Worm (Caenorhabditis elegans) whole organism, L1 larva: ENCODE data around the gene R04B5.6.

Experiments used
- C16A3.4 ChIP-seq: fragments of 150-350 bp; optimal IDR thresholded peaks from 2 replicates; lab custom pipeline; 2014; ENCODE audit warnings: missing biosample characterization, missing genetic modification characterization
- F16B12.6 ChIP-seq: fragments of 150-350 bp; optimal IDR thresholded peaks from 2 replicates; lab custom pipeline; 2014; ENCODE audit warnings: missing biosample characterization, missing genetic modification characterization
- ama-1 ChIP-seq: fragments of 150-350 bp; optimal IDR thresholded peaks from 2 replicates; lab custom pipeline; 2014
- ceh-82 ChIP-seq, 3 experiments: fragments of 150-350 bp in 1 of 3; sonication (generic microtip) in 2 of 3; optimal IDR thresholded peaks; 2 replicates each; lab custom pipeline; 2014 to 2017; ENCODE audit warnings: missing biosample characterization in 3 of 3, missing genetic modification characterization in 3 of 3
- elt-3 ChIP-seq, 6 experiments: fragments of 150-350 bp in 1 of 6; sonication (generic microtip); optimal IDR thresholded peaks; 2 replicates each; lab custom pipeline; 2017 to 2018; ENCODE audit warnings: missing biosample characterization in 6 of 6, missing genetic modification characterization in 6 of 6, inconsistent platforms in 1 of 6
- irx-1 ChIP-seq: sonication (generic microtip); optimal IDR thresholded peaks from 2 replicates; lab custom pipeline; 2016; ENCODE audit warnings: missing genetic modification characterization, missing compliant biosample characterization
- mdl-1 ChIP-seq, 2 experiments: fragments of 150-350 bp; optimal IDR thresholded peaks; 2 replicates each; lab custom pipeline; 2014 to 2017; ENCODE audit warnings: missing biosample characterization in 2 of 2, missing genetic modification characterization in 2 of 2, inconsistent platforms in 1 of 2
- rnt-1 ChIP-seq: sonication (generic microtip); optimal IDR thresholded peaks from 2 replicates; lab custom pipeline; 2016; ENCODE audit warnings: mild to moderate bottlenecking, missing genetic modification characterization, moderate library complexity, missing compliant biosample characterization
- skn-1 ChIP-seq: fragments of 150-350 bp; optimal IDR thresholded peaks from 2 replicates; lab custom pipeline; 2014; ENCODE audit warnings: missing biosample characterization, missing genetic modification characterization
- snpc-4 ChIP-seq: fragments of 150-350 bp; optimal IDR thresholded peaks from 2 replicates; lab custom pipeline; 2014; ENCODE audit warnings: missing biosample characterization, missing genetic modification characterization
- ztf-4 ChIP-seq: fragments of 150-350 bp; optimal IDR thresholded peaks from 2 replicates; lab custom pipeline; 2014; ENCODE audit warnings: missing biosample characterization, missing genetic modification characterization

DNA sequence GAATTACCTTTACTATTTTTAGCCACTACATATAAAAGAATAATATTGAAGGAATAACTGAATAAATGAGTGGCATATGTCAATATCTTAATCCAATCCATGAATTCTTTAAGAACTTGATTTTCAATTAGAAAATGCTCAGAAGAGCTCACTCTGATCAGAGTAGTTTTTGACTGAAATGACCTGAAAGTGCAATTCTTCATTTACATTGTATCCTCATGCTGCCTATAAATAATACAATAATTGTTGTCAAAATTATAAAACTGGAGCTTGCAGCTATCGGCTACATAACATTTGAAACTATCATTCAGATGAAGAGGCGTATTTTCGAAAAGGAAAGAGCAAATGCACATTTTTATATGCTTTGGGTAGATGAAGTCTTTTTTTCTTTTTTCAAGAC lies 37.7 kb downstream of the R04B5.6 start, which contains the start of gene srxa-19:
- no peak for TF ChIP-seq ztf-4 (tag; lab: Kevin White, UChicago)
- TF ChIP-seq rnt-1 (tag; lab: Kevin White, UChicago): no peak
- TF ChIP-seq C16A3.4: no peak
- no peak for TF ChIP-seq ama-1 (lab: Kevin White, UChicago)
- TF ChIP-seq irx-1: no peak
- no peak for TF ChIP-seq snpc-4 (tag; lab: Kevin White, UChicago)
- no peak for TF ChIP-seq ceh-82 (tag; optimal IDR thresholded peaks at IDR 0.05; lab: Kevin White, UChicago)
- TF ChIP-seq mdl-1 (tag; optimal IDR thresholded peaks at IDR 0.05; lab: Kevin White, UChicago): no peak
- TF ChIP-seq elt-3 (tag; optimal IDR thresholded peaks at IDR 0.05; lab: Kevin White, UChicago): no peak
- TF ChIP-seq F16B12.6 (tag; lab: Kevin White, UChicago): no peak
- TF ChIP-seq skn-1: no peak
